Worm (Caenorhabditis elegans): Measurements from ENCODE around the gene fozi-1.

Gene fozi-1

ce11 chrIII:9281480-9281879, at the start of gene fozi-1:
TSS of gene fozi-1 (plus strand) at chrIII:9281780.
- no peak for TF ChIP-seq unc-62 (GFP tag; optimal IDR thresholded peaks at IDR 0.05)

- TF ChIP-seq unc-62 (GFP tag; optimal IDR thresholded peaks at IDR 0.05): no peak
Measured at ce11 chrIII:9236228-9236627, 45.4 kb upstream of the fozi-1 start, which contains the start of gene T23G5.2. TSS of gene T23G5.2 (minus strand) at chrIII:9236328.

ce11 chrIII:9237626-9238025, 44.0 kb upstream of the fozi-1 start:
- TF ChIP-seq unc-62 (GFP tag; optimal IDR thresholded peaks at IDR 0.05): no peak

- no peak for TF ChIP-seq unc-62 (GFP tag; optimal IDR thresholded peaks at IDR 0.05)
Measured at ce11 chrIII:9239983-9240382, 41.6 kb upstream of the fozi-1 start, which contains the start of gene saeg-2. TSS of gene saeg-2 (plus strand) at chrIII:9240363.

- TF ChIP-seq unc-62 (GFP tag; optimal IDR thresholded peaks at IDR 0.05): no peak
Measured at ce11 chrIII:9242675-9243074, 38.9 kb upstream of the fozi-1 start, which contains the start of gene dat-1. TSS of gene dat-1 (plus strand) at chrIII:9242975.

- TF ChIP-seq unc-62 (GFP tag; optimal IDR thresholded peaks at IDR 0.05): no peak
Measured at ce11 chrIII:9247221-9247620, 34.4 kb upstream of the fozi-1 start, which contains the start of gene T02C1.1. TSS of gene T02C1.1 (plus strand) at chrIII:9247525.

- TF ChIP-seq unc-62 (GFP tag; optimal IDR thresholded peaks at IDR 0.05): no peak
Measured at ce11 chrIII:9250729-9251128, 30.9 kb upstream of the fozi-1 start, which contains the start of gene T02C1.2. TSS of gene T02C1.2 (plus strand) at chrIII:9251029.

ce11 chrIII:9254988-9255387, 26.6 kb upstream of the fozi-1 start:
- no peak for TF ChIP-seq unc-62 (GFP tag; optimal IDR thresholded peaks at IDR 0.05)

- TF ChIP-seq unc-62 (GFP tag; optimal IDR thresholded peaks at IDR 0.05): no peak
Measured at ce11 chrIII:9255801-9256200, 25.8 kb upstream of the fozi-1 start.

- no peak for TF ChIP-seq unc-62 (GFP tag; optimal IDR thresholded peaks at IDR 0.05)
Measured at ce11 chrIII:9256961-9257360, 24.6 kb upstream of the fozi-1 start, which contains the start of gene M01A8.1. TSS of gene M01A8.1 (plus strand) at chrIII:9257261.

ce11 chrIII:9258510-9258909, 23.1 kb upstream of the fozi-1 start:
- TF ChIP-seq unc-62 (GFP tag; optimal IDR thresholded peaks at IDR 0.05): no peak

ce11 chrIII:9269012-9269471, 12.5 kb upstream of the fozi-1 start, which contains the start of gene clip-1:
TSS of gene clip-1 (minus strand) at chrIII:9269062.
- no peak for TF ChIP-seq unc-62 (GFP tag; optimal IDR thresholded peaks at IDR 0.05)

- no peak for TF ChIP-seq unc-62 (GFP tag; optimal IDR thresholded peaks at IDR 0.05)
Measured at ce11 chrIII:9270183-9270582, 11.4 kb upstream of the fozi-1 start.

- no peak for TF ChIP-seq unc-62 (GFP tag; optimal IDR thresholded peaks at IDR 0.05)
Measured at ce11 chrIII:9271389-9271918, 10.1 kb upstream of the fozi-1 start.

- no peak for TF ChIP-seq unc-62 (GFP tag; optimal IDR thresholded peaks at IDR 0.05)
Measured at ce11 chrIII:9272107-9272506, 9.5 kb upstream of the fozi-1 start.

ce11 chrIII:9277803-9278202, 3.8 kb upstream of the fozi-1 start:
- no peak for TF ChIP-seq unc-62 (GFP tag; optimal IDR thresholded peaks at IDR 0.05)

ce11 chrIII:9288540-9288939, 7.0 kb downstream of the fozi-1 start:
- no peak for TF ChIP-seq unc-62 (GFP tag; optimal IDR thresholded peaks at IDR 0.05)

- no peak for TF ChIP-seq unc-62 (GFP tag; optimal IDR thresholded peaks at IDR 0.05)
Measured at ce11 chrIII:9289815-9290214, 8.2 kb downstream of the fozi-1 start.
